Fruit fly (Drosophila melanogaster) whole organism, embryonic: ENCODE measurements around the gene CG11095.

Source experiments
- BEAF-32 ChIP-seq: fragments of 200-800 bp; sonication (Bioruptor generic); optimal IDR thresholded peaks from 3 replicates; lab custom pipeline; 2017; ENCODE audit warnings: missing biosample characterization, missing genetic modification characterization, mild to moderate bottlenecking, moderate library complexity, missing genetic modification reagents
- Blimp-1 ChIP-seq: fragments of 200-800 bp; sonication (Bioruptor generic); optimal IDR thresholded peaks from 3 replicates; lab custom pipeline; 2018; ENCODE audit warnings: missing biosample characterization, missing genetic modification characterization, mild to moderate bottlenecking, moderate library complexity, missing genetic modification reagents
- BtbVII ChIP-seq: fragments of 200-800 bp; sonication (Bioruptor generic); optimal IDR thresholded peaks from 3 replicates; lab custom pipeline; 2017; ENCODE audit warnings: missing biosample characterization, mild to moderate bottlenecking, missing genetic modification characterization
- CG10147 ChIP-seq: fragments of 200-800 bp; sonication (Bioruptor generic); optimal IDR thresholded peaks from 2 replicates; lab custom pipeline; 2019; ENCODE audit warnings: missing biosample characterization, mild to moderate bottlenecking, missing genetic modification characterization, moderate library complexity
- CG10209 ChIP-seq: fragments of 200-800 bp; sonication (Bioruptor generic); optimal IDR thresholded peaks from 3 replicates; lab custom pipeline; 2017; ENCODE audit warnings: missing biosample characterization, mild to moderate bottlenecking, missing genetic modification characterization, missing genetic modification reagents
- CG10654 ChIP-seq: fragments of 200-800 bp; sonication (Bioruptor generic); optimal IDR thresholded peaks from 2 replicates; lab custom pipeline; 2016; ENCODE audit warnings: missing biosample characterization, missing genetic modification characterization
- CG10959 ChIP-seq: fragments of 200-800 bp; sonication (Bioruptor generic); IDR thresholded peaks from 2 replicates; pipeline ENCODE4 v1.3.6; 2022; ENCODE audit warnings: missing biosample characterization, missing genetic modification characterization
- CG12104 ChIP-seq: fragments of 200-800 bp; sonication (Bioruptor generic); optimal IDR thresholded peaks from 3 replicates; lab custom pipeline; 2016; ENCODE audit warnings: missing biosample characterization, missing genetic modification characterization
- CG13624 ChIP-seq: fragments of 200-800 bp; sonication (Bioruptor generic); optimal IDR thresholded peaks from 2 replicates; lab custom pipeline; 2016; ENCODE audit warnings: missing biosample characterization, missing genetic modification characterization
- CG14667 ChIP-seq: fragments of 200-800 bp; sonication (Bioruptor generic); IDR thresholded peaks from 2 replicates; pipeline ENCODE4 v1.3.6; 2022; ENCODE audit warnings: missing biosample characterization, missing genetic modification characterization
- CG14860 ChIP-seq: fragments of 200-800 bp; sonication (Bioruptor generic); IDR thresholded peaks from 3 replicates; pipeline ENCODE4 v1.3.6; 2022; ENCODE audit warnings: missing biosample characterization, missing genetic modification characterization; ENCODE audit not compliant: partially characterized antibody
- CG1603 ChIP-seq: fragments of 200-800 bp; sonication (Bioruptor generic); optimal IDR thresholded peaks from 2 replicates; lab custom pipeline; 2019; ENCODE audit warnings: missing biosample characterization, mild to moderate bottlenecking, missing genetic modification characterization, moderate library complexity
- CG17361 ChIP-seq: fragments of 200-800 bp; sonication (Bioruptor generic); IDR thresholded peaks from 3 replicates; pipeline ENCODE4 v1.3.6; 2022; ENCODE audit warnings: missing biosample characterization, missing genetic modification characterization
- CG17802 ChIP-seq: fragments of 200-800 bp; sonication (Bioruptor generic); optimal IDR thresholded peaks from 2 replicates; lab custom pipeline; 2018; ENCODE audit warnings: missing biosample characterization, mild to moderate bottlenecking, missing genetic modification characterization, moderate library complexity
- CG17829 ChIP-seq: fragments of 200-800 bp; optimal IDR thresholded peaks from 2 replicates; lab custom pipeline; 2019; ENCODE audit warnings: missing biosample characterization, mild to moderate bottlenecking, missing genetic modification characterization, moderate library complexity
- CG17912 ChIP-seq: fragments of 200-800 bp; sonication (Bioruptor generic); optimal IDR thresholded peaks from 2 replicates; lab custom pipeline; 2018; ENCODE audit warnings: missing biosample characterization, mild to moderate bottlenecking, missing genetic modification characterization
- CG18262 ChIP-seq: fragments of 200-800 bp; optimal IDR thresholded peaks from 3 replicates; lab custom pipeline; 2019; ENCODE audit warnings: missing biosample characterization, mild to moderate bottlenecking, missing genetic modification characterization, moderate library complexity
- CG2678 ChIP-seq: fragments of 200-800 bp; sonication (Bioruptor generic); optimal IDR thresholded peaks from 3 replicates; lab custom pipeline; 2019; ENCODE audit warnings: missing biosample characterization, mild to moderate bottlenecking, missing genetic modification characterization, moderate library complexity
- CG31365 ChIP-seq: fragments of 200-800 bp; sonication (Bioruptor generic); optimal IDR thresholded peaks from 2 replicates; lab custom pipeline; 2018; ENCODE audit warnings: missing biosample characterization, mild to moderate bottlenecking, missing genetic modification characterization
- CG3281 ChIP-seq: fragments of 200-800 bp; sonication (Bioruptor generic); optimal IDR thresholded peaks from 3 replicates; lab custom pipeline; 2017; ENCODE audit warnings: missing biosample characterization, mild to moderate bottlenecking, missing genetic modification characterization
- CG34224 ChIP-seq: fragments of 200-800 bp; sonication (Bioruptor generic); IDR thresholded peaks from 3 replicates; pipeline ENCODE4 v1.3.6; 2022; ENCODE audit warnings: missing biosample characterization, missing genetic modification characterization; ENCODE audit not compliant: partially characterized antibody
- CG3847 ChIP-seq: fragments of 200-800 bp; sonication (Bioruptor generic); IDR thresholded peaks from 2 replicates; pipeline ENCODE4 v1.3.6; 2022; ENCODE audit warnings: missing biosample characterization, missing genetic modification characterization
- CG4360 ChIP-seq: fragments of 200-800 bp; sonication (Bioruptor generic); IDR thresholded peaks from 2 replicates; pipeline ENCODE4 v1.3.6; 2022; ENCODE audit warnings: missing biosample characterization, missing genetic modification characterization
- CG4617 ChIP-seq: fragments of 200-800 bp; sonication (Bioruptor generic); optimal IDR thresholded peaks from 3 replicates; lab custom pipeline; 2016; ENCODE audit warnings: missing biosample characterization, missing genetic modification characterization, borderline replicate concordance
- CG4707 ChIP-seq: fragments of 200-800 bp; sonication (Bioruptor generic); optimal IDR thresholded peaks from 2 replicates; lab custom pipeline; 2018; ENCODE audit warnings: missing biosample characterization, mild to moderate bottlenecking, missing genetic modification characterization, moderate library complexity
- CG6654 ChIP-seq: fragments of 200-800 bp; sonication (Bioruptor generic); optimal IDR thresholded peaks from 2 replicates; lab custom pipeline; 2017; ENCODE audit warnings: missing biosample characterization, mild to moderate bottlenecking, missing genetic modification characterization
- CG7372 ChIP-seq: fragments of 200-800 bp; sonication (Bioruptor generic); IDR thresholded peaks from 2 replicates; pipeline ENCODE4 v1.3.6; 2022; ENCODE audit warnings: missing biosample characterization, missing genetic modification characterization
- CG7839 ChIP-seq: fragments of 200-800 bp; sonication (Bioruptor generic); optimal IDR thresholded peaks from 3 replicates; lab custom pipeline; 2018; ENCODE audit warnings: missing biosample characterization, mild to moderate bottlenecking, missing genetic modification characterization, moderate library complexity
- CG9609 ChIP-seq: fragments of 200-800 bp; sonication (Bioruptor generic); optimal IDR thresholded peaks from 3 replicates; lab custom pipeline; 2016; ENCODE audit warnings: missing biosample characterization, missing genetic modification characterization
- Dip3 ChIP-seq: fragments of 200-800 bp; sonication (Bioruptor generic); optimal IDR thresholded peaks from 3 replicates; lab custom pipeline; 2016; ENCODE audit warnings: missing biosample characterization, missing genetic modification characterization
- Drgx ChIP-seq: fragments of 200-800 bp; sonication (Bioruptor generic); IDR thresholded peaks from 2 replicates; pipeline ENCODE4 v1.3.6; 2022; ENCODE audit warnings: missing biosample characterization, missing genetic modification characterization
- Fer3 ChIP-seq: fragments of 200-800 bp; sonication (Bioruptor generic); optimal IDR thresholded peaks from 2 replicates; lab custom pipeline; 2018; ENCODE audit warnings: missing biosample characterization, mild to moderate bottlenecking, missing genetic modification characterization, moderate library complexity
- HLHmδ ChIP-seq: fragments of 200-800 bp; sonication (Bioruptor generic); optimal IDR thresholded peaks from 2 replicates; lab custom pipeline; 2018; ENCODE audit warnings: missing biosample characterization, mild to moderate bottlenecking, missing genetic modification characterization, moderate library complexity
- Hr3 ChIP-seq: fragments of 200-800 bp; sonication (Bioruptor generic); optimal IDR thresholded peaks from 3 replicates; lab custom pipeline; 2016; ENCODE audit warnings: missing biosample characterization, missing genetic modification characterization
- Mrtf ChIP-seq: fragments of 200-800 bp; sonication (Bioruptor generic); IDR thresholded peaks from 3 replicates; pipeline ENCODE4 v1.3.6; 2022; ENCODE audit warnings: missing biosample characterization, missing genetic modification characterization
- Nf-YA ChIP-seq: fragments of 200-800 bp; sonication (Bioruptor generic); IDR thresholded peaks from 2 replicates; pipeline ENCODE4 v1.3.6; 2022; ENCODE audit warnings: missing biosample characterization, missing genetic modification characterization
- Opbp ChIP-seq: fragments of 200-800 bp; sonication (Bioruptor generic); IDR thresholded peaks from 3 replicates; pipeline ENCODE4 v1.3.6; 2022; ENCODE audit warnings: missing biosample characterization, missing genetic modification characterization; ENCODE audit not compliant: partially characterized antibody
- Usf ChIP-seq: fragments of 200-800 bp; sonication (Bioruptor generic); optimal IDR thresholded peaks from 2 replicates; lab custom pipeline; 2017; ENCODE audit warnings: missing genotype, missing biosample characterization, missing genetic modification characterization
- crp ChIP-seq, 2 experiments: fragments of 200-800 bp; sonication (Bioruptor generic); optimal IDR thresholded peaks; 2 replicates in 1 of 2; 3 replicates in 1 of 2; lab custom pipeline; 2017; ENCODE audit warnings: missing biosample characterization in 2 of 2, missing genetic modification characterization in 2 of 2, mild to moderate bottlenecking in 1 of 2, moderate library complexity in 1 of 2
- dimm ChIP-seq: fragments of 200-800 bp; sonication (Bioruptor generic); IDR thresholded peaks from 2 replicates; pipeline ENCODE4 v1.3.6; 2022; ENCODE audit warnings: missing biosample characterization, missing genetic modification characterization
- dm ChIP-seq: fragments of 200-800 bp; sonication (Bioruptor generic); optimal IDR thresholded peaks from 3 replicates; lab custom pipeline; 2016; ENCODE audit warnings: missing biosample characterization, missing genetic modification characterization
- hb ChIP-seq: fragments of 200-800 bp; sonication (Bioruptor generic); IDR thresholded peaks from 3 replicates; pipeline ENCODE4 v1.3.6; 2022; ENCODE audit warnings: missing biosample characterization, missing genetic modification characterization; ENCODE audit not compliant: partially characterized antibody
- lmd ChIP-seq: fragments of 200-800 bp; sonication (Bioruptor generic); IDR thresholded peaks from 2 replicates; pipeline ENCODE4 v1.3.6; 2022; ENCODE audit warnings: missing biosample characterization, missing genetic modification characterization
- nerfin-1 ChIP-seq: fragments of 200-800 bp; sonication (Bioruptor generic); optimal IDR thresholded peaks from 3 replicates; lab custom pipeline; 2019; ENCODE audit warnings: missing biosample characterization, mild to moderate bottlenecking, missing genetic modification characterization, moderate library complexity
- nerfin-2 ChIP-seq: fragments of 200-800 bp; sonication (Bioruptor generic); IDR thresholded peaks from 2 replicates; pipeline ENCODE4 v1.3.6; 2022; ENCODE audit warnings: missing biosample characterization, missing genetic modification characterization; ENCODE audit not compliant: partially characterized antibody
- phol ChIP-seq: fragments of 200-800 bp; sonication (Bioruptor generic); optimal IDR thresholded peaks from 3 replicates; lab custom pipeline; 2018; ENCODE audit warnings: missing biosample characterization, mild to moderate bottlenecking, missing genetic modification characterization, moderate library complexity
- pzg ChIP-seq: fragments of 200-800 bp; sonication (Bioruptor generic); optimal IDR thresholded peaks from 3 replicates; lab custom pipeline; 2018; ENCODE audit warnings: missing biosample characterization, mild to moderate bottlenecking, missing genetic modification characterization, moderate library complexity
- tin ChIP-seq: fragments of 200-800 bp; sonication (Bioruptor generic); optimal IDR thresholded peaks from 3 replicates; lab custom pipeline; 2016; ENCODE audit warnings: missing biosample characterization, missing genetic modification characterization
- unc-4 ChIP-seq: fragments of 200-800 bp; sonication (Bioruptor generic); IDR thresholded peaks from 2 replicates; pipeline ENCODE4 v1.3.6; 2022; ENCODE audit warnings: missing biosample characterization, missing genetic modification characterization; ENCODE audit not compliant: partially characterized antibody

Gene CG11095

DNA sequence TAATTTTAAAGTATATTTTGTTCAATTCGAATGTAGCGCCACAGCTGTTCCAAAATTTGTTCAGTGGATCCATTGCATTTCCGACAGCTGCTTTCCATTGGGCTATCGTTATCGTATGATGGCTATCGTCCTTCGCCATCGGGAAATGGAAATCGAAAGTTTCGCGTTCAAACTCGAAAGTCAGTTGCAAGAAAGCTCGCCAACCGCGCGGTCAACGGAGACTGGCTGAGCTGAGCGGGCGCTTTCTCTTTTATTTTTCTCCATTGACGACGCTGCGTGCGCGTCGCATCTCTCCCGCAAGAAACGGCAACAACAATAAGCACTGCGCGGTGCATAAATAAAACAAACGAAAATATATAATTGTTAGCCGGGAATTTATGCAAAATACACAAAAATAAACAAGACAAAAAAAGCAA lies 27.9 kb upstream of the CG11095 start, which contains the start of gene inaE (continued):
- peak; percentile 14 for TF ChIP-seq CG17912 (GFP tag; lab: Kevin White, UChicago)
- TF ChIP-seq CG17361 = no peak
- 0 out of 2 replicates have a peak, but pooled peaks have one; percentile 22 for TF ChIP-seq CG3847
- TF ChIP-seq CG14667 (GFP tag; lab: Robert Waterston, UW) = no peak
- TF ChIP-seq CG34224 (GFP tag; lab: Robert Waterston, UW) = peak; percentile 32; the same call in 1 of the 3 replicates
- no peak for TF ChIP-seq Dip3 (GFP tag; lab: Kevin White, UChicago)
- no peak for TF ChIP-seq dm (GFP tag; lab: Kevin White, UChicago)
- no peak for TF ChIP-seq tin (GFP tag; lab: Kevin White, UChicago)
- 0 out of 3 replicates have a peak, but pooled peaks have one; percentile 35 for TF ChIP-seq CG14860
- no peak for TF ChIP-seq dimm (GFP tag; lab: Robert Waterston, UW)
- TF ChIP-seq phol (tag; lab: Kevin White, UChicago) = peak; percentile 26
- TF ChIP-seq Nf-YA = 0 out of 2 replicates have a peak, but pooled peaks have one; percentile 10
- TF ChIP-seq pzg (GFP tag; lab: Kevin White, UChicago) = peak; percentile 74
- peak; percentile 54 for TF ChIP-seq CG1603 (tag; lab: Kevin White, UChicago)
- no peak for TF ChIP-seq CG9609 (GFP tag; lab: Kevin White, UChicago)
- TF ChIP-seq CG17829 (tag; lab: Kevin White, UChicago) = no peak
- no peak for TF ChIP-seq CG10654
- TF ChIP-seq Usf (GFP tag; lab: Kevin White, UChicago) = no peak
- TF ChIP-seq lmd (GFP tag; lab: Robert Waterston, UW) = no peak
- no peak for TF ChIP-seq Hr3 (GFP tag; lab: Kevin White, UChicago)
- no peak for TF ChIP-seq nerfin-1
- TF ChIP-seq CG17802 (tag; lab: Kevin White, UChicago) = peak; percentile 50
- TF ChIP-seq CG7839 = peak; percentile 22
- no peak for TF ChIP-seq CG10959
- no peak for TF ChIP-seq Fer3 (tag; lab: Kevin White, UChicago)
- peak; percentile 73 for TF ChIP-seq nerfin-2
- TF ChIP-seq CG7372 (GFP tag; lab: Robert Waterston, UW) = no peak
- no peak for TF ChIP-seq CG31365 (tag; lab: Kevin White, UChicago)
- TF ChIP-seq CG13624 = no peak
- TF ChIP-seq BEAF-32 = peak; percentile 53
- TF ChIP-seq CG10209 = no peak
- no peak for TF ChIP-seq CG12104 (GFP tag; lab: Kevin White, UChicago)
- TF ChIP-seq CG6654 (GFP tag; lab: Kevin White, UChicago) = no peak
- no peak for TF ChIP-seq Drgx (GFP tag; lab: Robert Waterston, UW)
- no peak for TF ChIP-seq CG10147
- TF ChIP-seq CG3281 (GFP tag; lab: Kevin White, UChicago) = no peak
- TF ChIP-seq CG4360 = peak; percentile 38; the same call in 1 of the 2 replicates
- no peak for TF ChIP-seq HLHmδ (GFP tag; lab: Kevin White, UChicago)
- no peak for TF ChIP-seq CG4707 (GFP tag; lab: Kevin White, UChicago)
- no peak for TF ChIP-seq CG18262 (tag; lab: Kevin White, UChicago)
- peak; percentile 11 for TF ChIP-seq CG2678 (tag; lab: Kevin White, UChicago)
- TF ChIP-seq CG4617 = no peak
- peak; percentile 43 for TF ChIP-seq BtbVII (GFP tag; lab: Kevin White, UChicago)
- peak; percentile 94 for TF ChIP-seq Blimp-1 (GFP tag; lab: Kevin White, UChicago)
- TF ChIP-seq hb (GFP tag; lab: Robert Waterston, UW) = peak; percentile 29; the same call in 1 of the 3 replicates
- peak; percentile 77; the same call in 2 of the 3 replicates for TF ChIP-seq Opbp
- peak; percentile 44; the same call in 1 of the 2 replicates for TF ChIP-seq unc-4 (GFP tag; lab: Robert Waterston, UW)
- peak; percentile 22 to 91 for TF ChIP-seq crp (GFP tag; optimal IDR thresholded peaks at IDR 0.05; lab: Kevin White, UChicago)
- TF ChIP-seq Mrtf = no peak
